Worm (Caenorhabditis elegans): ENCODE data around the gene R53.8.

Gene R53.8

DNA sequence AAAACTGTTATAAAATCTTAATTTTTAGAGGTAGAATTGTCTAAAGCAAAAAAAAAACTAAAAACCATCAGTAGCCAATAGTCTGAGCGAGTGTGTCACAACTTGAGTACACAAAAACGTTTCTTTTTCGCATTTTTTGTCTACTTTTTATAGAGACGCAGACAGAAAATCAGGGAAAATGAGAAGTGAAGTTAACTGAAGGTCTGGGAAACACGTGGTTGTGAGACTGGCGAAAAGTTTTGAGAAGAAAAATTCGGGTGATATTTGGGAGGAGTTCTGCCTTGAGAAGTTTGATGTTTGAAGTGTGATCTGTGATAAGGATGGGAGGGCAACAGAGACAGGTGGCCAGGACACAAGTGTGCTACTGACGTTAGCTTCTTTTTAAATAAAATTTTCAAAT is 38.9 kb upstream of the R53.8 start (continued):
- peak; percentile 97 for TF ChIP-seq hlh-30 (tag; optimal IDR thresholded peaks at IDR 0.05; ENCODE audit: insufficient read depth)
- TF ChIP-seq nhr-25 (tag; optimal IDR thresholded peaks at IDR 0.05; ENCODE audit: borderline replicate concordance, insufficient read depth): peak; percentile 7
- TF ChIP-seq mep-1 (tag; optimal IDR thresholded peaks at IDR 0.05): peak; percentile 90
- peak; percentile 21; the same call in 1 of the 2 replicates for TF ChIP-seq ceh-20 (GFP tag; IDR thresholded peaks at IDR 0.05)
- no peak for TF ChIP-seq pha-4 (GFP tag; IDR thresholded peaks at IDR 0.05)
- peak; percentile 33 for TF ChIP-seq pha-4 (tag; optimal IDR thresholded peaks at IDR 0.05)
- no peak for TF ChIP-seq F49E8.2 (tag; optimal IDR thresholded peaks at IDR 0.05; ENCODE audit: borderline replicate concordance)
- 0 out of 2 replicates have a peak, but pooled peaks have one; percentile 24 for TF ChIP-seq arid-1 (GFP tag; conservative IDR thresholded peaks at IDR 0.05)
- TF ChIP-seq dmd-6 (GFP tag; IDR thresholded peaks at IDR 0.05): peak; percentile 93
- TF ChIP-seq mdl-1 (tag; optimal IDR thresholded peaks at IDR 0.05): peak; percentile 41 to 91
- TF ChIP-seq snpc-1.2 (GFP tag; IDR thresholded peaks at IDR 0.05): no peak
- peak; percentile 99 for TF ChIP-seq aha-1 (tag)
- peak; percentile 7 to 88 for TF ChIP-seq lsy-2 (tag; optimal IDR thresholded peaks at IDR 0.05)
- TF ChIP-seq mxl-2 (GFP tag; conservative IDR thresholded peaks at IDR 0.05): no peak
- no peak for TF ChIP-seq madf-5 (GFP tag; IDR thresholded peaks at IDR 0.05)
- TF ChIP-seq nhr-11 (tag; optimal IDR thresholded peaks at IDR 0.05): peak; percentile 99
- peak; percentile 30; the same call in 1 of the 2 replicates for TF ChIP-seq T26A8.4 (GFP tag; IDR thresholded peaks at IDR 0.05)
- no peak for TF ChIP-seq lin-1 (GFP tag; IDR thresholded peaks at IDR 0.05)
- peak; percentile 26 for TF ChIP-seq pqm-1 (tag; optimal IDR thresholded peaks at IDR 0.05)
- 0 out of 2 replicates have a peak, but pooled peaks have one; percentile 28 for TF ChIP-seq lin-38 (GFP tag; IDR thresholded peaks at IDR 0.05)
- TF ChIP-seq lir-3 (tag; optimal IDR thresholded peaks at IDR 0.05): no peak
- no peak for TF ChIP-seq mdt-29 (GFP tag; IDR thresholded peaks at IDR 0.05)
- no peak for TF ChIP-seq spr-3 (GFP tag; optimal IDR thresholded peaks at IDR 0.05)
- no peak for TF ChIP-seq Y5F2A.4 (GFP tag; optimal IDR thresholded peaks at IDR 0.05)
- TF ChIP-seq D1046.2 (GFP tag; IDR thresholded peaks at IDR 0.05): no peak
- TF ChIP-seq Y105C5A.15 (GFP tag; IDR thresholded peaks at IDR 0.05): no peak
- TF ChIP-seq dpl-1 (GFP tag; optimal IDR thresholded peaks at IDR 0.05): peak; percentile 64
- TF ChIP-seq nhr-28 (tag; optimal IDR thresholded peaks at IDR 0.05): peak; percentile 90
- peak; percentile 27 for TF ChIP-seq ztf-7 (tag; optimal IDR thresholded peaks at IDR 0.05)
- no peak for TF ChIP-seq ZK337.2 (GFP tag; IDR thresholded peaks at IDR 0.05)
- TF ChIP-seq zfp-2 (tag; optimal IDR thresholded peaks at IDR 0.05): no peak
- TF ChIP-seq spr-1 (tag; optimal IDR thresholded peaks at IDR 0.05): peak; percentile 47

DNA sequence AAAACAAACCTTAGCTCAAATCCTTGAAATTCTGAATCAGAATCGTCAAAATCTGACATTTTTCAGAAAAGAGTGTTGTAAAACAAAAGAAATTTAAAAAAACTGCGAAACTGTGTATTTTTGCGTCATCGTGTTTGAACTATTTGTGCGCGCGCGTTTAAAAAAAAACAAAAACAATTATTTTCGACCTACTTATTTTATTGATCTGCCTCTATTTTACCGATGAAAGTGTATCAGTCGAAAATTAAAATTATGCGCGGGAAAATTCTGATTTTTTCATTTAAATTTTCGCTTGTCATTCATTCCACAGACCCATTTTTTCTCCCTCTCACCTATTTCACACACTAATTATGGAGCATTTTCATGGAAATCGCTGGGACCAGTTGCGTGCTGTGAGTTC is 37.6 kb upstream of the R53.8 start, which contains the start of the genes C05C10.7 and C05C10.5:
Gene C05C10.7 (minus strand): TSS at position 95 of the 400 bp plus-strand sequence.
Gene C05C10.5 (plus strand): TSS at position 164 of the 400 bp plus-strand sequence.
- peak; percentile 57 for TF ChIP-seq lin-38 (GFP tag; IDR thresholded peaks at IDR 0.05)
- no peak for TF ChIP-seq daf-19 (GFP tag; conservative IDR thresholded peaks at IDR 0.05)
- TF ChIP-seq ceh-82 (tag; optimal IDR thresholded peaks at IDR 0.05): no peak
- no peak for TF ChIP-seq gei-8 (GFP tag; optimal IDR thresholded peaks at IDR 0.05)
- no peak for TF ChIP-seq nhr-11 (tag; optimal IDR thresholded peaks at IDR 0.05)
- TF ChIP-seq php-3 (GFP tag; IDR thresholded peaks at IDR 0.05): no peak
- peak; percentile 76 for TF ChIP-seq Y48G9A.11 (GFP tag; IDR thresholded peaks at IDR 0.05)
- no peak for TF ChIP-seq dmd-6 (GFP tag; IDR thresholded peaks at IDR 0.05)
- no peak for TF ChIP-seq R02D3.7 (tag; optimal IDR thresholded peaks at IDR 0.05)
- no peak for TF ChIP-seq Y105C5A.15 (GFP tag; IDR thresholded peaks at IDR 0.05)
- TF ChIP-seq unc-130 (GFP tag; optimal IDR thresholded peaks at IDR 0.05): peak; percentile 66

DNA sequence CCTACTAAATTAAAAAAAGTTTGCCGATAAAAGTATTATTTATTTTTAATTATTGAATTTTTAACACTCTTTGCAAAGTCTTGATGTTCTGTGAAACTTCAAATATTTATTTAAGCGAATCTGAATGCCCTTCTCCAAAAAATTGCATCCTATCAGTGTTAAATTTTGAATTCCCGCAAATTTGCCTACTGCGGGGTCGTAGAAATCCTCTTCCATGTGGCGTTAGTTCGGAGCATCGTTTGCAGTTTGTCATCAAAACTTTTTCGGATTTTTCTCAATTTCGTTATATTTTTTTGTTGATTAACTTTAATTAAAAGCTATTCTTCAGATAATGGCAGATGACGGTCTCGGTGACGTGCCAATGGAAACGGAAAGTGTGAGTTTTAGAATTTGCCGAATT is 36.1 kb upstream of the R53.8 start, which contains the start of gene ufd-3:
Gene ufd-3 (plus strand): TSS at position 324 of the 400 bp plus-strand sequence.
- TF ChIP-seq ZK337.2 (GFP tag; IDR thresholded peaks at IDR 0.05): peak; percentile 77; the same call in 1 of the 2 replicates
- no peak for TF ChIP-seq tag-97 (GFP tag; IDR thresholded peaks at IDR 0.05)
- TF ChIP-seq mxl-3 (GFP tag; optimal IDR thresholded peaks at IDR 0.05): peak; percentile 61
- peak; percentile 38 to 92 for TF ChIP-seq lsy-2 (tag; optimal IDR thresholded peaks at IDR 0.05)
- TF ChIP-seq daf-19 (GFP tag; conservative IDR thresholded peaks at IDR 0.05): no peak
- peak; percentile 98 for TF ChIP-seq dpl-1 (GFP tag; optimal IDR thresholded peaks at IDR 0.05)
- TF ChIP-seq set-16 (GFP tag; IDR thresholded peaks at IDR 0.05): no peak
- TF ChIP-seq nhr-28 (tag; optimal IDR thresholded peaks at IDR 0.05): peak; percentile 51
- TF ChIP-seq arid-1 (GFP tag; conservative IDR thresholded peaks at IDR 0.05): 0 out of 2 replicates have a peak, but pooled peaks have one; percentile 15
- TF ChIP-seq nhr-11 (tag; optimal IDR thresholded peaks at IDR 0.05): peak; percentile 82
- TF ChIP-seq ctbp-1 (GFP tag; IDR thresholded peaks at IDR 0.05): 0 out of 2 replicates have a peak, but pooled peaks have one; percentile 31
- TF ChIP-seq hlh-30 (tag; optimal IDR thresholded peaks at IDR 0.05; ENCODE audit: insufficient read depth): peak; percentile 59
- TF ChIP-seq rbr-2 (tag; optimal IDR thresholded peaks at IDR 0.05): peak; percentile 66
- peak in 1 of 2 experiments; percentile 89 for TF ChIP-seq unc-62 (GFP tag; optimal IDR thresholded peaks at IDR 0.05 in 1 of 2)
- TF ChIP-seq unc-62 (tag; optimal IDR thresholded peaks at IDR 0.05): no peak
- TF ChIP-seq F49E8.2 (tag; optimal IDR thresholded peaks at IDR 0.05; ENCODE audit: borderline replicate concordance): peak; percentile 63
- TF ChIP-seq hlh-11 (tag; optimal IDR thresholded peaks at IDR 0.05): peak; percentile 53
- TF ChIP-seq skn-1 (tag; optimal IDR thresholded peaks at IDR 0.05): no peak

Measured in whole organism, L4 larva.